Fruit fly (Drosophila melanogaster) whole organism, adult: ENCODE results near the gene Clamp.

ENCODE experiments used
- CG11617 ChIP-seq: fragments of 200-800 bp; sonication (Bioruptor generic); optimal IDR thresholded peaks from 2 replicates; lab custom pipeline; 2017; ENCODE audit warnings: mild to moderate bottlenecking, missing biosample characterization, missing genetic modification reagents, missing genetic modification characterization
- CG12768 ChIP-seq: fragments of 200-800 bp; sonication (Bioruptor generic); optimal IDR thresholded peaks from 2 replicates; lab custom pipeline; 2017; ENCODE audit warnings: missing biosample characterization, missing genetic modification characterization, mild to moderate bottlenecking, moderate library complexity, missing genetic modification reagents
- CG14711 ChIP-seq: fragments of 200-800 bp; sonication (Bioruptor generic); optimal IDR thresholded peaks from 2 replicates; lab custom pipeline; 2018; ENCODE audit warnings: missing biosample characterization, mild to moderate bottlenecking, missing genetic modification characterization, moderate library complexity
- CG1620 ChIP-seq: fragments of 200-800 bp; sonication (Bioruptor generic); optimal IDR thresholded peaks from 2 replicates; lab custom pipeline; 2016; ENCODE audit warnings: missing biosample characterization, missing genetic modification characterization
- CG33017 ChIP-seq: fragments of 200-800 bp; sonication (Bioruptor generic); optimal IDR thresholded peaks from 2 replicates; lab custom pipeline; 2018; ENCODE audit warnings: missing biosample characterization, mild to moderate bottlenecking, missing genetic modification characterization, moderate library complexity
- CG5204 ChIP-seq: fragments of 200-800 bp; sonication (Bioruptor generic); optimal IDR thresholded peaks from 2 replicates; lab custom pipeline; 2016; ENCODE audit warnings: missing biosample characterization, missing genetic modification characterization
- CG7045 ChIP-seq: fragments of 200-800 bp; sonication (Bioruptor generic); optimal IDR thresholded peaks from 2 replicates; lab custom pipeline; 2017; ENCODE audit warnings: missing biosample characterization, mild to moderate bottlenecking, missing genetic modification characterization
- CG7101 ChIP-seq: fragments of 200-800 bp; sonication (Bioruptor generic); optimal IDR thresholded peaks from 2 replicates; lab custom pipeline; 2018; ENCODE audit warnings: missing biosample characterization, mild to moderate bottlenecking, missing genetic modification characterization, moderate library complexity
- Clk ChIP-seq: fragments of 200-800 bp; sonication (Bioruptor generic); optimal IDR thresholded peaks from 2 replicates; lab custom pipeline; 2017; ENCODE audit warnings: missing biosample characterization, missing genetic modification characterization
- Crg-1 ChIP-seq: fragments of 200-800 bp; sonication (Bioruptor generic); optimal IDR thresholded peaks from 2 replicates; lab custom pipeline; 2016; ENCODE audit warnings: missing biosample characterization, missing genetic modification characterization
- Hr96 ChIP-seq: fragments of 200-800 bp; sonication (Bioruptor generic); optimal IDR thresholded peaks from 2 replicates; lab custom pipeline; 2016; ENCODE audit warnings: missing biosample characterization, missing genetic modification characterization
- Mnt ChIP-seq: fragments of 200-800 bp; sonication (Bioruptor generic); optimal IDR thresholded peaks from 2 replicates; lab custom pipeline; 2016; ENCODE audit warnings: missing biosample characterization, mild to moderate bottlenecking, missing genetic modification characterization
- bab1 ChIP-seq: fragments of 200-800 bp; sonication (Bioruptor generic); optimal IDR thresholded peaks from 3 replicates; lab custom pipeline; 2019; ENCODE audit warnings: missing biosample characterization, mild to moderate bottlenecking, missing genetic modification characterization, moderate library complexity
- cic ChIP-seq: fragments of 200-800 bp; sonication (Bioruptor generic); optimal IDR thresholded peaks from 2 replicates; lab custom pipeline; 2017; ENCODE audit warnings: missing biosample characterization, mild to moderate bottlenecking, missing genetic modification characterization, moderate library complexity
- cnc ChIP-seq, 2 experiments: fragments of >200 bp; optimal IDR thresholded peaks; 2 replicates each; lab custom pipeline; 2017
- kay ChIP-seq: fragments of 200-800 bp; sonication (Bioruptor generic); peaks from one replicate; lab custom pipeline; 2016; ENCODE audit warnings: missing biosample characterization, missing genetic modification characterization, borderline replicate concordance
- ovo ChIP-seq: fragments of 200-800 bp; sonication (Bioruptor generic); optimal IDR thresholded peaks from 2 replicates; lab custom pipeline; 2016; ENCODE audit warnings: missing biosample characterization, missing genetic modification characterization
- pad ChIP-seq: fragments of 200-800 bp; sonication (Bioruptor generic); optimal IDR thresholded peaks from 3 replicates; lab custom pipeline; 2017; ENCODE audit warnings: missing biosample characterization, missing genetic modification characterization, mild to moderate bottlenecking, moderate library complexity, missing genetic modification reagents
- tj ChIP-seq: fragments of 200-800 bp; sonication (Bioruptor generic); optimal IDR thresholded peaks from 3 replicates; lab custom pipeline; 2017; ENCODE audit warnings: missing biosample characterization, mild to moderate bottlenecking, missing genetic modification characterization, moderate library complexity
- toe ChIP-seq: fragments of 200-800 bp; sonication (Bioruptor generic); optimal IDR thresholded peaks from 2 replicates; lab custom pipeline; 2016; ENCODE audit warnings: missing biosample characterization, missing genetic modification characterization

Clamp gene

dm6 chr2L:22121651-22122165, 47.2 kb downstream of the Clamp start:
- TF ChIP-seq tj (no peak), CG5204 (GFP tag; lab: Kevin White, UChicago) (no peak), CG7101 (tag; lab: Kevin White, UChicago) (no peak), ovo (GFP tag; lab: Kevin White, UChicago) (peak; percentile 67), kay (GFP tag; lab: Kevin White, UChicago) (no peak), Mnt (GFP tag; lab: Kevin White, UChicago) (no peak), Clk (GFP tag; lab: Kevin White, UChicago) (no peak), CG12768 (GFP tag; lab: Kevin White, UChicago) (no peak), Crg-1 (GFP tag; lab: Kevin White, UChicago) (no peak), cnc (optimal IDR thresholded peaks at IDR 0.05; lab: Kevin White, UChicago) (no peak), toe (no peak), CG14711 (tag; lab: Kevin White, UChicago) (no peak), CG33017 (tag; lab: Kevin White, UChicago) (no peak), CG1620 (peak; percentile 28), CG7045 (GFP tag; lab: Kevin White, UChicago) (no peak), pad (GFP tag; lab: Kevin White, UChicago) (no peak), Hr96 (GFP tag; lab: Kevin White, UChicago) (peak; percentile 3), CG11617 (GFP tag; lab: Kevin White, UChicago) (no peak), bab1 (GFP tag; lab: Kevin White, UChicago) (no peak), cic (GFP tag; lab: Kevin White, UChicago) (no peak)

- TF ChIP-seq Crg-1 (GFP tag; lab: Kevin White, UChicago): no peak
- no peak for TF ChIP-seq CG14711 (tag; lab: Kevin White, UChicago)
These were observed 48.0 kb downstream of the Clamp start, which contains the start of gene CG3651 for dm6 chr2L:22120871-22121388. TSS of gene CG3651 (plus strand) at chr2L:22121338.
